Worm (Caenorhabditis elegans) whole organism, L3 larva: ENCODE results near the gene tbx-38.
A peak's percentile ranks its signal among the peaks of the same experiment; 100 is the strongest.
"Not testable (repeated sequence)": the region's sequence is repeated elsewhere in the genome, so short reads cannot be mapped to it uniquely, and the experiment has no call there.

Experiments used
- ZK546.5 ChIP-seq: sonication (generic microtip); optimal IDR thresholded peaks from 2 replicates; lab custom pipeline; 2017; ENCODE audit warnings: missing biosample characterization, missing genetic modification characterization
- aly-2 ChIP-seq: fragments of 150-350 bp; optimal IDR thresholded peaks from 2 replicates; lab custom pipeline; 2014; ENCODE audit warnings: missing biosample characterization, missing genetic modification characterization
- fkh-10 ChIP-seq: sonication (generic microtip); optimal IDR thresholded peaks from 2 replicates; lab custom pipeline; 2017; ENCODE audit warnings: missing biosample characterization, missing genetic modification reagents, missing genetic modification characterization
- fos-1 ChIP-seq: fragments of 150-350 bp; optimal IDR thresholded peaks from 2 replicates; lab custom pipeline; 2014; ENCODE audit warnings: missing biosample characterization, missing genetic modification characterization
- jun-1 ChIP-seq: fragments of 150-350 bp; optimal IDR thresholded peaks from 2 replicates; lab custom pipeline; 2014; ENCODE audit warnings: missing biosample characterization, missing genetic modification reagents, missing genetic modification characterization
- nfya-1 ChIP-seq: sonication (generic microtip); optimal IDR thresholded peaks from 2 replicates; lab custom pipeline; 2017; ENCODE audit warnings: missing genetic modification characterization, mild to moderate bottlenecking, missing compliant biosample characterization, antibody characterized with exemption, moderate library complexity; ENCODE audit not compliant: insufficient read depth
- nhr-12 ChIP-seq: fragments of 150-350 bp; optimal IDR thresholded peaks from 2 replicates; lab custom pipeline; 2014; ENCODE audit warnings: missing biosample characterization, missing genetic modification characterization
- nhr-23 ChIP-seq: fragments of 150-350 bp; optimal IDR thresholded peaks from 2 replicates; lab custom pipeline; 2014; ENCODE audit warnings: missing biosample characterization, missing genetic modification reagents, missing genetic modification characterization
- nhr-237 ChIP-seq: fragments of 150-350 bp; optimal IDR thresholded peaks from 2 replicates; lab custom pipeline; 2014; ENCODE audit warnings: missing biosample characterization, missing genetic modification characterization
- nhr-43 ChIP-seq: sonication (generic microtip); optimal IDR thresholded peaks from 2 replicates; lab custom pipeline; 2016; ENCODE audit warnings: mild to moderate bottlenecking, missing genetic modification characterization, missing compliant biosample characterization; ENCODE audit not compliant: poor library complexity, severe bottlenecking
- nhr-67 ChIP-seq: fragments of 150-350 bp; optimal IDR thresholded peaks from 2 replicates; lab custom pipeline; 2014; ENCODE audit warnings: missing biosample characterization, missing genetic modification characterization
- pqm-1 ChIP-seq: fragments of 150-350 bp; optimal IDR thresholded peaks from 2 replicates; lab custom pipeline; 2017; ENCODE audit warnings: missing biosample characterization, missing genetic modification characterization, inconsistent platforms
- zag-1 ChIP-seq: fragments of 150-350 bp; optimal IDR thresholded peaks from 2 replicates; lab custom pipeline; 2014; ENCODE audit warnings: missing biosample characterization, missing genetic modification characterization

DNA sequence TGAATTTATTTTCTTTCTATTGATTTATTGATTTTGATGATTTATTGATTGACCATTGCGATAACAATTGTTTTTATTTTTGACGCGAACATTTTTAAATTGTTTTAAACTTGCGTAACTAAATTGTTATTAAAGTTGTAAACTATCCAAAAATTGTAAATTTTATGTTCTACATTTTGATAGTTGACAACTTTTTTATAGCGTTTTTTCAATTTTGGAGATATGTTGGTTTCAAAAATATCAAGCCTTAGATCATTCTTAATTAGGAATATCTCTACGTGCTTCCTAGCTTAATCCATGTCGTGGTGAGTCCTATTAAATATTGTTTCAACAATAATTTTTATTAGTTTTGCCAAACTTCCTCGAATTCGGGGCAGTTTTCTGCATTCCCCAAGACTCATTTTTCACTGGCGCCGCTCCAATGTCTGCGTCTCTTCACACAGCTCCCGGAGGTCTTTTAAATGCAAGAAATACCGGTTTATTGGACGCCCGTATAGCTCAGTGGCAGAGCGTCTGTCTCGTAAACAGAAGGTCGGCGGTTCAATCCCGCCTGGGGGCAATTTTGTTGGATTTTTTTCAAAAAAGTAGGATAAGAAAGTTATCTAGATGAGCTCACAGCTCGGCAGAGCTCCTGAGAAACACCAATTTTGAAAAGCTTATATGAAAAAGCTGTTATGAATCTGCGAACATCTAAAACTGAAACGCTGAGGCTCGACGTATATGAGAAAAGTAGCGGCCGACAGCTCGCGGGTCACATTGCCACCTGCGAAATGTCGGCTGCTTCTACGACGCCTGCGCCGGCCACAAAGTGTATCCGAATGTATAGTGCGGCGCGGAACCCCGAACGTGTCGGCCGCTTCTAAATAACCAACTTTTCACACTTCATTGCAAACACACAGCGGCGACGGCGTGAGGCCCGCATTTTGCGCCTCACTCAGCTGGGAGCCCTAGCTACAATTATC, 6.7 kb upstream of the tbx-38 start, which contains the start of gene C24H11.2:
- peak; percentile 58 for TF ChIP-seq nfya-1 (tag; lab: Kevin White, UChicago)
- TF ChIP-seq aly-2; nhr-12 (tag; lab: Kevin White, UChicago); pqm-1 (tag; lab: Kevin White, UChicago); fkh-10 (GFP tag; lab: Kevin White, UChicago); jun-1 (tag; lab: Kevin White, UChicago); ZK546.5 (tag; lab: Kevin White, UChicago); nhr-23 (tag; lab: Kevin White, UChicago); zag-1 (tag; lab: Kevin White, UChicago); nhr-67 (tag; lab: Kevin White, UChicago); fos-1 (tag; lab: Kevin White, UChicago); nhr-237: not testable (repeated sequence)
- peak; percentile 64 for TF ChIP-seq nhr-43 (tag; lab: Kevin White, UChicago)
